Fruit fly (Drosophila melanogaster) whole organism, embryonic: ENCODE results near the gene dpp.

Experiments
- Ada2b ChIP-seq: fragments of 200-800 bp; sonication (Bioruptor generic); IDR thresholded peaks from 2 replicates; pipeline ENCODE4 v1.3.6; 2022; ENCODE audit warnings: missing biosample characterization, missing genetic modification characterization
- Aef1 ChIP-seq: fragments of 200-800 bp; sonication (Bioruptor generic); IDR thresholded peaks from 3 replicates; pipeline ENCODE4 v1.3.6; 2022; ENCODE audit warnings: missing biosample characterization, missing genetic modification characterization
- BtbVII ChIP-seq: fragments of 200-800 bp; sonication (Bioruptor generic); optimal IDR thresholded peaks from 3 replicates; lab custom pipeline; 2017; ENCODE audit warnings: missing biosample characterization, mild to moderate bottlenecking, missing genetic modification characterization
- CG10321 ChIP-seq: fragments of 200-800 bp; sonication (Bioruptor generic); IDR thresholded peaks from 2 replicates; pipeline ENCODE4 v1.3.6; 2022; ENCODE audit warnings: missing biosample characterization, missing genetic modification characterization
- CG14014 ChIP-seq: fragments of 200-800 bp; sonication (Bioruptor generic); IDR thresholded peaks from 2 replicates; pipeline ENCODE4 v1.3.6; 2022; ENCODE audit warnings: missing biosample characterization, missing genetic modification characterization
- CG14667 ChIP-seq: fragments of 200-800 bp; sonication (Bioruptor generic); IDR thresholded peaks from 2 replicates; pipeline ENCODE4 v1.3.6; 2022; ENCODE audit warnings: missing biosample characterization, missing genetic modification characterization
- CG16813 ChIP-seq: fragments of 200-800 bp; sonication (Bioruptor generic); IDR thresholded peaks from 3 replicates; pipeline ENCODE4 v1.3.6; 2022; ENCODE audit warnings: missing biosample characterization, missing genetic modification characterization; ENCODE audit not compliant: partially characterized antibody
- CG17829 ChIP-seq: fragments of 200-800 bp; optimal IDR thresholded peaks from 2 replicates; lab custom pipeline; 2019; ENCODE audit warnings: missing biosample characterization, mild to moderate bottlenecking, missing genetic modification characterization, moderate library complexity
- CG2678 ChIP-seq: fragments of 200-800 bp; sonication (Bioruptor generic); optimal IDR thresholded peaks from 3 replicates; lab custom pipeline; 2019; ENCODE audit warnings: missing biosample characterization, mild to moderate bottlenecking, missing genetic modification characterization, moderate library complexity
- CG2875 ChIP-seq: fragments of 200-800 bp; sonication (Bioruptor generic); optimal IDR thresholded peaks from 2 replicates; lab custom pipeline; 2017; ENCODE audit warnings: missing biosample characterization, mild to moderate bottlenecking, missing genetic modification characterization, missing genetic modification reagents
- CG31224 ChIP-seq: fragments of 200-800 bp; sonication (Bioruptor generic); IDR thresholded peaks from 2 replicates; pipeline ENCODE4 v1.3.6; 2022; ENCODE audit warnings: missing biosample characterization, missing genetic modification characterization
- CG3847 ChIP-seq: fragments of 200-800 bp; sonication (Bioruptor generic); IDR thresholded peaks from 2 replicates; pipeline ENCODE4 v1.3.6; 2022; ENCODE audit warnings: missing biosample characterization, missing genetic modification characterization
- CG6272 ChIP-seq: fragments of 200-800 bp; sonication (Bioruptor generic); IDR thresholded peaks from 2 replicates; pipeline ENCODE4 v1.3.6; 2022; ENCODE audit warnings: missing biosample characterization, missing genetic modification characterization
- CG9876 ChIP-seq: fragments of 200-800 bp; sonication (Bioruptor generic); optimal IDR thresholded peaks from 2 replicates; lab custom pipeline; 2016; ENCODE audit warnings: missing biosample characterization, missing genetic modification characterization
- Chrac-16 ChIP-seq: fragments of 200-800 bp; sonication (Bioruptor generic); optimal IDR thresholded peaks from 3 replicates; lab custom pipeline; 2016; ENCODE audit warnings: missing biosample characterization, missing genetic modification characterization
- Dbx ChIP-seq: fragments of 200-800 bp; sonication (Bioruptor generic); IDR thresholded peaks from 3 replicates; pipeline ENCODE4 v1.3.6; 2022; ENCODE audit warnings: missing biosample characterization, missing genetic modification characterization
- Dip2 ChIP-seq: fragments of 200-800 bp; sonication (Bioruptor generic); IDR thresholded peaks from 2 replicates; pipeline ENCODE4 v1.3.6; 2022; ENCODE audit warnings: missing biosample characterization, missing genetic modification characterization
- Doc2 ChIP-seq: fragments of 200-800 bp; sonication (Bioruptor generic); IDR thresholded peaks from 2 replicates; pipeline ENCODE4 v1.3.6; 2022; ENCODE audit warnings: missing biosample characterization, missing genetic modification characterization
- Eip74EF ChIP-seq, 2 experiments: fragments of 200-800 bp in 1 of 2; fragments of >200 bp in 1 of 2; sonication (Bioruptor generic) in 1 of 2; optimal IDR thresholded peaks; 2 replicates each; lab custom pipeline; 2017 to 2019; ENCODE audit warnings: missing biosample characterization in 2 of 2, missing genetic modification characterization in 2 of 2, mild to moderate bottlenecking in 1 of 2, moderate library complexity in 1 of 2
- Hsf ChIP-seq: fragments of 200-800 bp; sonication (Bioruptor generic); optimal IDR thresholded peaks from 3 replicates; lab custom pipeline; 2016; ENCODE audit warnings: missing biosample characterization, missing genetic modification characterization
- Rfx ChIP-seq: fragments of 200-800 bp; sonication (Bioruptor generic); IDR thresholded peaks from 2 replicates; pipeline ENCODE4 v1.3.6; 2022; ENCODE audit warnings: missing biosample characterization, missing genetic modification characterization
- Side ChIP-seq: fragments of 200-800 bp; sonication (Bioruptor generic); optimal IDR thresholded peaks from 2 replicates; lab custom pipeline; 2016; ENCODE audit warnings: missing biosample characterization, missing genetic modification characterization
- Sox100B ChIP-seq: fragments of 200-800 bp; sonication (Bioruptor generic); optimal IDR thresholded peaks from 3 replicates; lab custom pipeline; 2018; ENCODE audit warnings: missing biosample characterization, mild to moderate bottlenecking, missing genetic modification characterization
- bigmax ChIP-seq: fragments of 200-800 bp; sonication (Bioruptor generic); optimal IDR thresholded peaks from 2 replicates; lab custom pipeline; 2018; ENCODE audit warnings: missing biosample characterization, mild to moderate bottlenecking, missing genetic modification characterization
- bsh ChIP-seq, 2 experiments: fragments of 200-800 bp; sonication (Bioruptor generic); optimal IDR thresholded peaks; 2 replicates each; lab custom pipeline; 2017 to 2018; ENCODE audit warnings: mild to moderate bottlenecking in 2 of 2, missing biosample characterization in 2 of 2, missing genetic modification characterization in 2 of 2, moderate library complexity in 1 of 2
- ci ChIP-seq: fragments of 200-800 bp; sonication (Bioruptor generic); IDR thresholded peaks from 3 replicates; pipeline ENCODE4 v1.3.6; 2022; ENCODE audit warnings: missing biosample characterization, missing genetic modification characterization
- croc ChIP-seq: fragments of 200-800 bp; sonication (Bioruptor generic); conservative IDR thresholded peaks from 3 replicates; pipeline ENCODE4 v1.3.6; 2022; ENCODE audit warnings: missing biosample characterization, missing genetic modification characterization
- emc ChIP-seq: fragments of 200-800 bp; sonication (Bioruptor generic); optimal IDR thresholded peaks from 2 replicates; lab custom pipeline; 2016; ENCODE audit warnings: missing biosample characterization, missing genetic modification characterization
- gem ChIP-seq: fragments of 200-800 bp; sonication (Bioruptor generic); optimal IDR thresholded peaks from 2 replicates; lab custom pipeline; 2019; ENCODE audit warnings: missing biosample characterization, mild to moderate bottlenecking, missing genetic modification characterization, moderate library complexity
- grau ChIP-seq: fragments of 200-800 bp; optimal IDR thresholded peaks from 3 replicates; lab custom pipeline; 2019; ENCODE audit warnings: missing biosample characterization, mild to moderate bottlenecking, missing genetic modification characterization, moderate library complexity
- lmd ChIP-seq: fragments of 200-800 bp; sonication (Bioruptor generic); IDR thresholded peaks from 2 replicates; pipeline ENCODE4 v1.3.6; 2022; ENCODE audit warnings: missing biosample characterization, missing genetic modification characterization
- lov ChIP-seq, 2 experiments: fragments of 200-800 bp in 1 of 2; fragments of >200 bp in 1 of 2; sonication (Bioruptor generic) in 1 of 2; IDR thresholded peaks in 1 of 2; optimal IDR thresholded peaks in 1 of 2; 2 replicates in 1 of 2; 3 replicates in 1 of 2; pipeline versions ENCODE4 v1.3.6 to Lab custom; 2017 to 2022; ENCODE audit warnings: missing biosample characterization in 1 of 2, missing genetic modification characterization in 1 of 2
- mam ChIP-seq: fragments of 200-800 bp; sonication (Bioruptor generic); optimal IDR thresholded peaks from 3 replicates; lab custom pipeline; 2016; ENCODE audit warnings: missing biosample characterization, missing genetic modification characterization
- prd ChIP-seq, 3 experiments: fragments of >200 bp in 2 of 3; fragments of 200-800 bp in 1 of 3; sonication (Bioruptor generic) in 1 of 3; optimal IDR thresholded peaks in 2 of 3; IDR thresholded peaks in 1 of 3; 2 replicates in 2 of 3; 3 replicates in 1 of 3; pipeline versions ENCODE4 v1.3.6 to Lab custom; 2017 to 2022; ENCODE audit warnings: missing biosample characterization in 1 of 3, missing genetic modification characterization in 1 of 3
- ranshi ChIP-seq: fragments of 200-800 bp; sonication (Bioruptor generic); IDR thresholded peaks from 2 replicates; pipeline ENCODE4 v1.3.6; 2022; ENCODE audit warnings: missing biosample characterization, missing genetic modification characterization
- sd ChIP-seq: fragments of 200-800 bp; sonication (Bioruptor generic); optimal IDR thresholded peaks from 3 replicates; lab custom pipeline; 2018; ENCODE audit warnings: missing biosample characterization, mild to moderate bottlenecking, missing genetic modification characterization, moderate library complexity
- slbo ChIP-seq: fragments of 200-800 bp; sonication (Bioruptor generic); IDR thresholded peaks from 2 replicates; pipeline ENCODE4 v1.3.6; 2022; ENCODE audit warnings: missing biosample characterization, missing genetic modification characterization
- sna ChIP-seq: fragments of 200-800 bp; sonication (Bioruptor generic); IDR thresholded peaks from 2 replicates; pipeline ENCODE4 v1.3.6; 2022; ENCODE audit warnings: missing biosample characterization, missing genetic modification characterization; ENCODE audit not compliant: partially characterized antibody
- tgo ChIP-seq: fragments of 200-800 bp; sonication (Bioruptor generic); IDR thresholded peaks from 3 replicates; pipeline ENCODE4 v1.3.6; 2022; ENCODE audit warnings: missing biosample characterization, missing genetic modification characterization
- vvl ChIP-seq: fragments of 200-800 bp; sonication (Bioruptor generic); IDR thresholded peaks from 2 replicates; pipeline ENCODE4 v1.3.6; 2022; ENCODE audit warnings: missing biosample characterization, missing genetic modification characterization
- zfh2 ChIP-seq: fragments of 200-800 bp; sonication (Bioruptor generic); optimal IDR thresholded peaks from 2 replicates; lab custom pipeline; 2016; ENCODE audit warnings: missing biosample characterization, missing genetic modification characterization

Gene dpp

dm6 chr2L:2501823-2502222 lies 73.7 kb downstream of the dpp start (continued):
- TF ChIP-seq Dbx (peak; percentile 35; the same call in 1 of the 3 replicates), lmd (0 out of 2 replicates have a peak, but pooled peaks have one; percentile 26), Rfx (0 out of 2 replicates have a peak, but pooled peaks have one; percentile 35), CG10321 (GFP tag; lab: Robert Waterston, UW) (no peak), Dip2 (GFP tag; lab: Robert Waterston, UW) (no peak), bsh (GFP tag; optimal IDR thresholded peaks at IDR 0.05; lab: Kevin White, UChicago) (no peak), Doc2 (GFP tag; lab: Robert Waterston, UW) (no peak), Chrac-16 (GFP tag; lab: Kevin White, UChicago) (no peak), croc (GFP tag; lab: Robert Waterston, UW) (no peak), bigmax (GFP tag; lab: Kevin White, UChicago) (no peak), CG2875 (no peak), CG14014 (GFP tag; lab: Robert Waterston, UW) (0 out of 2 replicates have a peak, but pooled peaks have one; percentile 36), CG31224 (GFP tag; lab: Robert Waterston, UW) (no peak), tgo (GFP tag; lab: Robert Waterston, UW) (no peak), CG17829 (tag; lab: Kevin White, UChicago) (no peak), ci (GFP tag; lab: Robert Waterston, UW) (0 out of 3 replicates have a peak, but pooled peaks have one; percentile 16), Sox100B (GFP tag; lab: Kevin White, UChicago) (no peak), CG16813 (GFP tag; lab: Robert Waterston, UW) (no peak), emc (GFP tag; lab: Kevin White, UChicago) (no peak), vvl (GFP tag; lab: Robert Waterston, UW) (peak; percentile 11; the same call in 1 of the 2 replicates), CG14667 (no peak), Side (GFP tag; lab: Kevin White, UChicago) (no peak), sna (no peak), prd (optimal IDR thresholded peaks at IDR 0.05; lab: Kevin White, UChicago) (no peak), prd (GFP tag; IDR thresholded peaks at IDR 0.05; lab: Robert Waterston, UW) (0 out of 3 replicates have a peak, but pooled peaks have one; percentile 11), slbo (GFP tag; lab: Robert Waterston, UW) (peak; percentile 55), zfh2 (GFP tag; lab: Kevin White, UChicago) (no peak), grau (tag; lab: Kevin White, UChicago) (peak; percentile 9), BtbVII (GFP tag; lab: Kevin White, UChicago) (peak; percentile 3), Hsf (GFP tag; lab: Kevin White, UChicago) (peak; percentile 6), CG9876 (no peak), Aef1 (GFP tag; lab: Robert Waterston, UW) (peak; percentile 30; the same call in 2 of the 3 replicates), Ada2b (GFP tag; lab: Robert Waterston, UW) (no peak), mam (GFP tag; lab: Kevin White, UChicago) (peak; percentile 8), sd (tag; lab: Kevin White, UChicago) (no peak), CG6272 (GFP tag; lab: Robert Waterston, UW) (no peak), lov (optimal IDR thresholded peaks at IDR 0.05; lab: Kevin White, UChicago) (no peak), lov (GFP tag; IDR thresholded peaks at IDR 0.05; lab: Robert Waterston, UW) (no peak), CG2678 (tag; lab: Kevin White, UChicago) (peak; percentile 56), Eip74EF (GFP tag; optimal IDR thresholded peaks at IDR 0.05; lab: Kevin White, UChicago) (no peak), CG3847 (0 out of 2 replicates have a peak, but pooled peaks have one; percentile 19), gem (tag; lab: Kevin White, UChicago) (peak; percentile 40), ranshi (GFP tag; lab: Robert Waterston, UW) (peak; percentile 27; the same call in 1 of the 2 replicates)
